Worm (Caenorhabditis elegans): ENCODE measurements around the gene C27A7.6.
"Not testable (repeated sequence)": the region's sequence is repeated elsewhere in the genome, so short reads cannot be mapped to it uniquely, and the experiment has no call there.

The C27A7.6 gene

ce11 chrV:12130688-12131087, at the start of gene C27A7.6:
Gene C27A7.6, minus strand, starts transcription at chrV:12130788.
- not testable (repeated sequence) for TF ChIP-seq unc-62 (GFP tag; optimal IDR thresholded peaks at IDR 0.05)

- TF ChIP-seq unc-62 (GFP tag; optimal IDR thresholded peaks at IDR 0.05) = no peak
Observed at ce11 chrV:12179338-12179737, 48.8 kb upstream of the C27A7.6 start, which contains the start of gene clec-224. Gene clec-224, minus strand, starts transcription at chrV:12179438.

- TF ChIP-seq unc-62 (GFP tag; optimal IDR thresholded peaks at IDR 0.05) = no peak
Observed at ce11 chrV:12170114-12170513, 39.5 kb upstream of the C27A7.6 start, which contains the start of gene ZK863.1. Gene ZK863.1, minus strand, starts transcription at chrV:12170214.

DNA sequence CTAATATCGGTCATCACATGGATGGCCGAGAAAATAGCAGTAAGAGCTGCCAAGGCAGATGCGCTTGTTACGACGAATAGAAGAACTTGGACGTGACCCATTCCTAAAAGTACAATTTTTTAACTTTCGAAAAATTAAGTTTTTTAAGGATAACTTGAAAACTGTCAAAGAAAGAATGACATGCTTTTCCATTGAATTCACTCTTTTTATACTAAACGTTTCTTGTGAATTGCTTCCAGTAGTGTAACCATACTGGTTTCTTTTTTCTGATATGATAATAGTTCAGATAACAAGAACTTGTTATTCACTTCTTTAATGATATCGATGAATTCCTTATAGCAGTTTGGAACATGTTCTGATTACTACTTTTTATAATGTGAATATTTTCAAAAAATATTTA, 37.1 kb upstream of the C27A7.6 start, which contains the start of gene col-37:
col-37 (minus strand) TSS at position 101 of the 400 bp plus-strand sequence.
- TF ChIP-seq unc-62 (GFP tag; optimal IDR thresholded peaks at IDR 0.05) = no peak

DNA sequence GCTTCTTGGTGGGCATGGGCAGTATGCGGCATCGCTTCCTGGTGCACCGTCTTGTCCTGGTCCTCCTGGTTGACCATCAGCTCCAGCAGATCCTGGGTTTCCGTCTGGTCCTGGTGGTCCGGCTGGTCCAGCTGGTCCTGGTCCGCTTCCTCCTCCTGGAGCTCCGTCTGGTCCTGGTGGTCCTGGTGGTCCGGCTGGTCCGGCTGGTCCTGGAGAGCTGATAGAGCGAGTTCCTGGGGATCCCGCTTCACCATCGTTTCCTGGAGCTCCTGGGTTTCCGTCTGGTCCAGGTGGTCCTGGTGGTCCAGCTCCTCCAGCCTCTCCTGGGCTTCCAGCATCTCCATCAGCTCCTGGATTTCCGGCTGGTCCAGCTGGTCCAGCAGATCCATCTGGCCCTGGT, 36.4 kb upstream of the C27A7.6 start:
- TF ChIP-seq unc-62 (GFP tag; optimal IDR thresholded peaks at IDR 0.05) = no peak

ce11 chrV:12162906-12163305, 32.3 kb upstream of the C27A7.6 start, which contains the start of gene srj-4:
Gene srj-4, plus strand, starts transcription at chrV:12163206.
- no peak for TF ChIP-seq unc-62 (GFP tag; optimal IDR thresholded peaks at IDR 0.05)

- no peak for TF ChIP-seq unc-62 (GFP tag; optimal IDR thresholded peaks at IDR 0.05)
Observed at ce11 chrV:12162220-12162619, 31.6 kb upstream of the C27A7.6 start, which contains the start of gene C27A7.5. Gene C27A7.5, minus strand, starts transcription at chrV:12162320.

- TF ChIP-seq unc-62 (GFP tag; optimal IDR thresholded peaks at IDR 0.05) = no peak
Observed at ce11 chrV:12161157-12161556, 30.6 kb upstream of the C27A7.6 start.

ce11 chrV:12159975-12160374, 29.4 kb upstream of the C27A7.6 start:
- TF ChIP-seq unc-62 (GFP tag; optimal IDR thresholded peaks at IDR 0.05) = no peak

- TF ChIP-seq unc-62 (GFP tag; optimal IDR thresholded peaks at IDR 0.05) = no peak
Observed at ce11 chrV:12158377-12158776, 27.8 kb upstream of the C27A7.6 start.

DNA sequence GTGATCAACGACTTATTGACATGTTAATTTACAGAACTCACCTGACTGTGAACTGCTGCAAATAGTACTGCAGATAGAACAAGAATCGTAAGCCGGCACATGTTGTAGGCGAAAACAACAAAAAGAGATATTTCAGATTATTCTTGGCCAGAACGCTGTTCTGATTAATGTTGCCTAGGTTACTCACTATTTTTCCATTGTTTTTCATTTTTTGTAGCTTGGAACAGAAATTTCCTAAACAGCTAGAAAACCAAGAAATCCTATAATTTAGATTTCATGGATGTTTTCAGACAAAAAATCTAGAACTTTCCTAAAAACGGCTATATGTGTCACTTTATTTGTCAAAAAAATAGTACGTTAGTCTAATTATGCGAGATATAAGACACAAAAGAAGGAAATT, 24.0 kb upstream of the C27A7.6 start, which contains the start of gene C27A7.9:
C27A7.9 (minus strand) TSS at position 101 of the 400 bp plus-strand sequence.
- no peak for TF ChIP-seq unc-62 (GFP tag; optimal IDR thresholded peaks at IDR 0.05)

DNA sequence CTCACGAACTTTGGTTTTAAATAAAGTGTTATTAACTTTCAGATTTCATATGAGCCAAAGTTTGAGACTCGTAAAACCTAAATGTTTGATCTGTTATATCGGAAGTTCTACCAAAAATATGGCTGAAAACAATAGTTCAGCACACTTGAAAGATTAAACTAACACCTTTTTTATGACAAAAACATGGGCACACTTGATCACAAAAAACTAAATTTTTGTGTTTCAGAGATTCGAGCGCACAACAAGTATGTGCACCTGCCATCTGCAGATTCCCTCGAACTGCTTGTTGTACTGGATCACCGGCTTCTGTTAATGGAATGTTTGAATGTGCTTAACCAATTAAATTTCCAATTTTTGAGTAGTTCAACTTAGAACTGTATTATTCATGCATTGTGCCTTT, 23.2 kb upstream of the C27A7.6 start:
- no peak for TF ChIP-seq unc-62 (GFP tag; optimal IDR thresholded peaks at IDR 0.05)

ce11 chrV:12152857-12153256, 22.3 kb upstream of the C27A7.6 start, which contains the start of gene C27A7.8:
Gene C27A7.8, plus strand, starts transcription at chrV:12153157.
- TF ChIP-seq unc-62 (GFP tag; optimal IDR thresholded peaks at IDR 0.05) = no peak

- no peak for TF ChIP-seq unc-62 (GFP tag; optimal IDR thresholded peaks at IDR 0.05)
Observed at ce11 chrV:12150607-12151006, 20.0 kb upstream of the C27A7.6 start, which contains the start of gene che-11. Gene che-11, minus strand, starts transcription at chrV:12150707.

- no peak for TF ChIP-seq unc-62 (GFP tag; optimal IDR thresholded peaks at IDR 0.05)
Observed at ce11 chrV:12140625-12141024, 10.0 kb upstream of the C27A7.6 start, which contains the start of gene C27A7.3. Gene C27A7.3, plus strand, starts transcription at chrV:12140925.

ce11 chrV:12137942-12138341, 7.4 kb upstream of the C27A7.6 start:
- no peak for TF ChIP-seq unc-62 (GFP tag; optimal IDR thresholded peaks at IDR 0.05)

ce11 chrV:12131157-12131556, 569 bp upstream of the C27A7.6 start, which contains the start of gene enpp-1:
Gene enpp-1, plus strand, starts transcription at chrV:12131457.
- not testable (repeated sequence) for TF ChIP-seq unc-62 (GFP tag; optimal IDR thresholded peaks at IDR 0.05)

DNA sequence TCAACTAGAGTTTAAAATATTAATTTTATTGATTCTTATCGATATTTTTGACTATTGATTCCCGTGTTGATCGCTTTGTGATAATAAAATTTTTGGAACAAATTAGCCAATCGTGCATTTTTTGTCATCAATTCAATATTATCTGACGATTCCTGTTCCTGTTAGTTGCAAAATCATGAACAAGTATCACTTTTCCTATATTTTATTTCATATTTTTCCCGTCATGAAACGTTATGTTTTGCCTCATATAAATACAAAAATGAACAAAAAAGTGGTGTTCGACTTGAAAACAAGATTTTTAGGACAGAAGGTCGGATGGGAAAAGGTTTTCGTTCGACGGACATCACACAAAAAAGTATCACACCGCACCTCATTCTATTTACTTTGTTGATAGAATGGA, 9.3 kb downstream of the C27A7.6 start, which contains the start of gene C13C4.6:
C13C4.6 (plus strand) TSS at position 301 of the 400 bp plus-strand sequence.
- no peak for TF ChIP-seq unc-62 (GFP tag; optimal IDR thresholded peaks at IDR 0.05)
